Fruit fly (Drosophila melanogaster): ENCODE measurements around the gene skd.

dm6 chr3L:21047734-21048657 lies 20.8 kb upstream of the skd start:
- TF ChIP-seq p53 (GFP tag; optimal IDR thresholded peaks at IDR 0.05) (no peak), Ets97D (GFP tag; optimal IDR thresholded peaks at IDR 0.05) (no peak), CG7372 (GFP tag; IDR thresholded peaks at IDR 0.05) (no peak), CG13775 (GFP tag; optimal IDR thresholded peaks at IDR 0.05) (no peak), psq (GFP tag; optimal IDR thresholded peaks at IDR 0.05) (no peak), CG15011 (GFP tag; optimal IDR thresholded peaks at IDR 0.05) (no peak), sens-2 (GFP tag; IDR thresholded peaks at IDR 0.05) (no peak), bsh (GFP tag; optimal IDR thresholded peaks at IDR 0.05) (no peak), Doc3 (GFP tag; IDR thresholded peaks at IDR 0.05; ENCODE audit: partially characterized antibody) (no peak)
